Worm (Caenorhabditis elegans) whole organism, dauer: ENCODE results near the gene T11F8.12.
"Not testable (repeated sequence)": the region's sequence is repeated elsewhere in the genome, so short reads cannot be mapped to it uniquely, and the experiment has no call there.

Experiments used
- unc-62 ChIP-seq: sonication (generic microtip); optimal IDR thresholded peaks from 2 replicates; lab custom pipeline; 2017; ENCODE audit warnings: missing biosample characterization, missing genetic modification reagents, missing genetic modification characterization

Gene T11F8.12

DNA sequence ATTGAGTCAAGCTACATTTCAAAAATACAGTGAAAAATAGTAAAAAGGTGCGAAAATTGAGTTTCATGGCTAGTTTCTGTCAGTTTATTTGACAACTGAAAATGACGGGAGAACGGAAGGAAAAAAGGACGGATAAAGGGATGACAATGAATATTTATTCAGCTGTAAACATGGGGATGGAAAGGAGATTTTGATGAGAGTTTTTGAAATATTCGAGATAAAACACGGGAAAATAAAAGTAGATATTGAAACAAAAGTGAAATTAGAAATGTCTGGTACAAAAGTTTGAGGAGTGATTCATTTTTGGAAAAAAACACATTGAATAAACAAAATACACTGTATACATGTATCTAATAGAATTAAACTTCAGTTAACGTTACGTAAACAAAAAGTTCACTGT lies at the start of gene T11F8.12:
Gene T11F8.12 (minus strand): TSS at position 101 of the 400 bp plus-strand sequence.
- no peak for TF ChIP-seq unc-62 (GFP tag; lab: Kevin White, UChicago)

DNA sequence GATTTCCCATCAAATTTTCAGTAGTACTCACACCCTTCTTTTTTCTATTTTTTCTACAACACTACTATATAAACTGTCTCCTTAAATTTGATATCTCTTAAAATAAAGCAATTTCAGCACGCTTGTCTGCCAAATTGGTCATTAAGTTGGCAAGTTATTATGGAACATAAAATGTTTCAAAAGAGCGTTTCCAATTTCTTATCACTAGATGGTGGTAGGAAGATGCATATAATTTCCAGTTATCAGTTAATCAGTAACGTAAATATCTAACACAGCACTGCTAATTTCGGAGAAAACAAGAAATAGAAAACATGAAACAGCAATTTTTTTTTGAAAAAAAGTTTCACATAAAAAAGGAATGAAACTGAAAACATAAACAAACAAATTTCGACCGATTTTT lies 48.8 kb upstream of the T11F8.12 start:
- no peak for TF ChIP-seq unc-62 (GFP tag; lab: Kevin White, UChicago)

DNA sequence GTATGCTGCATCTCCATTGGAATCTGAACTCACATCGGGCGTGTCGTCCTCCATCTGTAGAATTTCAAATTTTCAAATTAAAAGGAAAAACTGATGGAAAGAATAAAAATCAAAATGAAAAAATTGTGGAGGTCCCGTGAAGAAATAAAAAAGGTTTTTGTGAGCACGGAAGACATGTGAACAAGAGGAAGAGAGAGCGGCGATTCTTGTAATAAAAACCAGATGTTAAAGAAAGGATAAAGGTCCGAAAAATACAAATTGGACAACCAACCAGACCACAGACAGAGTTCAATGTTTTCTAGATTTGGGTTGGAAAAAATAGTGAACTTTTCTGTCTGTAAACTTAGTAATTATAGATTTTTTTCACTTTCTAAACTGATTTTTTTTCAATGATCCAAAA lies 46.2 kb upstream of the T11F8.12 start, which contains the start of gene unc-5:
Gene unc-5 (minus strand): TSS at position 54 of the 400 bp plus-strand sequence.
- TF ChIP-seq unc-62 (GFP tag; lab: Kevin White, UChicago): no peak

DNA sequence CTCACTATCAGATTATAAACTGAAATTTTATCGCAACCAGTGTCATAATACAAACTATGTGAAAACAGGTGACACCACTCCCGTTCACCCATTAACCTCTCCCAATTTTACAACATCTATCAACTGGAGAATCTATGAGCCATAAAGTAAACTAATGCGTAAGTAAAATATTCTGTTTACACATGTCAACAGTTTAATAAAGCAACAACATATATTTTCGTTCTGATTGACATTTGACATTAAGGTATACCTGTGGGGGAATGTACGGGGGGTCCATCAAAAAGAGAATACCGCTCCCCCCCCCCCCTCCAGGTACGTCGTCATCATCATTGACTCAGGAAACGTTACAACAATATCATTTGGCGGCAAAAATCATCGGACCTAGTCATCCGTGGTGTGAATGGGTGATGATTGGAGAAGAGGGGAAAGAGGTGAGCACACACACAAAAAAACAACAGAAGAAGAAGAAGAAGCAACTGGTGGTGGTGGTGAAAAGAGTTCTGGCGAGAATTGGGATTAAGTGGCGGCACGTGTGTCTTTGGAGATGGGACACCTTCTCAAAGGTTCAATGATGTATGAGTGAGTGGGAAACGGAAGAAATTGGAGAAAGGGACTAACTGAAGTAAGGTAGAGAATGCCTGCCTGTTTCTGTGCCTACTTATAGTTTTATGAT lies 44.7 kb upstream of the T11F8.12 start:
- no peak for TF ChIP-seq unc-62 (GFP tag; lab: Kevin White, UChicago)

DNA sequence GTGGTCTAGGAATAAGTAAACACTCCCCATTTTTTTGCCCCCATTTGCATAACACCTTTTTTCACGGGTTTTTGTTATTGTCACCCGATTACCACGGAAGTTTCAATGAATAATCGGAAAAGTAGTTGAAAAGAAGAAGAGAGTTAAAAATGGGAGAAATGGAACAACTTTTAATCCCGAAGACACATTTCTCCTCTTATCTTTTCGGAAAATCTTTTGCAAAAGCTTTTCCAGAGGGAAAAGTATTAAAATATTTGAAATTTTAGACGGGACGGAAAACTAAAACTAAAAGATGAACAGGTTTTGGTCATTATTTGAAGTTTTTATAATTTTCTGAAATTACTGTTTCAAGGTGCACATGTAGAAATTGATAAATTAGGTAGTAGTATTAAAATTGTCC lies 36.9 kb upstream of the T11F8.12 start:
- TF ChIP-seq unc-62 (GFP tag; lab: Kevin White, UChicago): no peak

DNA sequence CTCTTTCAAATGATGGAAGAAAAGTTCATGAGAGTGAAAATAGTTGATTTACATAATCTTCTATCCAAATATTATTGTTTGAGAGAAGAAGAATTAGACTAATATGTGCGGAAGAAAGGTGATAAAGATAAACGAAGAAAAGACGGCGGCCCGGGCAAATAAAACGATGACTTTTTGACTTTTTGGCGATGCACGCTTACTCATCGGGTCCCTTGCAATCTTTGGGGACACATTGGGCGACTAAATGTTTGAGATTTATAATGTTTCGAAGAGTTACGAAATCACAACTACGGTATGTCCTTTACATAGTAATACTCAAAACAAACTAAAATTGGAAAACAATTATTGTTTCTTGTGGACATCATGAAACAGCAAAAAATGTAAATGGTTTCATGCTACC lies 32.7 kb upstream of the T11F8.12 start:
- TF ChIP-seq unc-62 (GFP tag; lab: Kevin White, UChicago): no peak

DNA sequence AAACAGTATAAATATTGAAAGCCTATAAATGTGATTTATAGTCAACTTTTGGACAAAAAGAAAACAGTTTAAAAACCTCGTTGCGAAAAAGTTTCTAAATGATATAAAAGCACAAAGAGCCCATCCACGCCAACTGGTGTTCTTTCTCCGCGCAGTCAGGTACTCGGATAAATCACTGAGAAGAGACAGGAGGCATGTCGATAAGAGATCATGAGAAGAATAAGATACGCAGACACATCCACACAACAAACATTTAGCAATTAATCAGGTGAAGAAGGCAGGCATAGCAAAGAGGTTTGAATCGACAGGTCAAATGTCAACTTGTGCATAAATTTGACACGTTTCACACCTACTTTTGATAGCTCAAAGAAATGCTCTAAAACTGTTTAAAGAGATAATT lies 25.6 kb upstream of the T11F8.12 start:
- TF ChIP-seq unc-62 (GFP tag; lab: Kevin White, UChicago): no peak

DNA sequence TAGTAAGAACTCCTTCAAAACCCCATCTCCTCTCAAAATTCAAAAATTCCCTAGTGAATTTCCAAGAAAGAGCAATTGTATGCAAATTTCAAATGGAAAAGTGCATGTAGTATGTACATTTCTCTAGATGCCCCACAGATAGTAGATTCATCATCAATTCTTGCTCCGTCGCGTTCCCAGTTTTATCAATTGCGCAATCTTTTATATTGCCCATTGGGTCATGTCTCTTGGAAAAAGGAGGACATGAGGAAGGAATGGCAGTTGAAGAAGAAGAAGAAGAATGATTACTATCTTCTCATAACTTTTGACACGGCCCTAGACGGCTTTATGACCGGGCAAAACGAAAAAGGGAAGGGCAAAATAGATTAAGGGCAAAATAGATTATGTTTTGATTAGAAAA lies 24.5 kb upstream of the T11F8.12 start:
- TF ChIP-seq unc-62 (GFP tag; lab: Kevin White, UChicago): no peak

DNA sequence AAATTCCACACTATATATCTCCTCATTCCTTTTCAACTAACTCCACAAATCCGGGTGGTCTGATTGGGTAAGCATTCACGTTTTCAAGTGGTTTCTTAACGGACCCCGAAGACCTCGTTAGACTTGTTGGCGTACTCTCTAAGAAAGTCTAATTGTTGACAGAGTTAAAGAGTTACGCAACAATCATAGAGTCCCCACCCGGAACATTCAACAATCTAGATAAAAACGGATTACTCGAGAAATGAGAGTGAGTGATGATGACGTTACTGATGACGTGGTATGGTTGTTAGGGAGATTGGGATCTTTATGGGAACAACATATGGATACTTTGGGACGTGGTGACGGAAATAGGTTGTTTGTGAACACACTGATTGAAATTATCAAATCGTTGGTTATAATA lies 20.5 kb upstream of the T11F8.12 start:
- no peak for TF ChIP-seq unc-62 (GFP tag; lab: Kevin White, UChicago)

DNA sequence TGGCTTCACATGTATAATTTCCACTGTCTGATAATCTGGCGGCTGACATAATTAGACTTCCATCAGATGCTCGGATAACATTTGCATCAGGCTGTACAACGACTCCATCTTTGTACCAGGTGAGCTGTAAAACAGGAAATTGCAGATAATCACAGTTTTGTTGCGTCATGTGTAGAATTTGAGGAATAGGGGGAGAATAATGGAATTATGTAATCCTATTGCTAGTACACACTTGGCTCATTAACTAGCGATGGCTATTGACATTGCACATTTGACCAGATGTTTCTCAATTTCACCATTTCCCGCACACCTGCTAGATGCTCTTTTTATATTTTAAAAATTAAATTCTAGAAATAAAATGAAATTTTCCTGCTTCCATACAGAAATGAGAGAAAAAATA lies 19.3 kb upstream of the T11F8.12 start:
- TF ChIP-seq unc-62 (GFP tag; lab: Kevin White, UChicago): no peak

DNA sequence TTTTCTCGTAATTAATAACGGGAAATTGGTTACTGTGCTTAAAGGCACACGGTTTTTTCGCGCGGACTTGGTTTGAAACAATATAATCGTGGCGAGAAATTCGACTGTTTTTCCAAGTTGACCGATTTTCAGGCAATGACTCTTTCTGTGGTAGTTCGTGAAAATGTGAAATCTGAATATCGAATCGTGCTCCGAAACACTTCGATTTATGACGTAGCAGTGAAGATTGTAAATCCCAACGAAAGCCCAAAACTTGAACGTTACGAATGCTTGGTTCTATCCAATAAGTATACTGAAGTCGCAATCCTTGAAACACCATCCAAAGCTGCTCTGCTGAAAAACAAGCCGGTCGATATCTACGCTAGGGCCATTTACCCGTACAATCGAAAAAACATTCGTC lies 12.0 kb upstream of the T11F8.12 start:
- no peak for TF ChIP-seq unc-62 (GFP tag; lab: Kevin White, UChicago)

DNA sequence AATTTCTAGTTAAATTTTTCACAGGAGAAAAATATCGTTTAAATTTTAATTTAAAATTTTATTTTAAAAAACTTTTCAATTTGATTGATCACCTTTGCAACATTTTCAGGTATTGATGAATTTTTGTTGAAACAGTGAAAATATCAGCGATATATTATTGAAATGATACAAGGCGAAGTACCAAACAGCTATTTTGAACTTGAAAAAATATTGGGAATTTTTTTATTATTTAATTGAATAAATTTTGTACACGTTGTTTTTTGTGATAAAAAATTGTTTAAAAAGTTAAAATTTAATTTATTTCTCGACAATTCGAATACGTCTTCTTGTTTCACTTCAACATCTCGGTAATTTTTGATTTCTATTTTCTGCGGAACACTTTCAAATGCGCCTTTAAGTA lies 11.6 kb upstream of the T11F8.12 start, which contains the start of gene B0273.1:
Gene B0273.1 (plus strand): TSS at position 301 of the 400 bp plus-strand sequence.
- TF ChIP-seq unc-62 (GFP tag; lab: Kevin White, UChicago): no peak

DNA sequence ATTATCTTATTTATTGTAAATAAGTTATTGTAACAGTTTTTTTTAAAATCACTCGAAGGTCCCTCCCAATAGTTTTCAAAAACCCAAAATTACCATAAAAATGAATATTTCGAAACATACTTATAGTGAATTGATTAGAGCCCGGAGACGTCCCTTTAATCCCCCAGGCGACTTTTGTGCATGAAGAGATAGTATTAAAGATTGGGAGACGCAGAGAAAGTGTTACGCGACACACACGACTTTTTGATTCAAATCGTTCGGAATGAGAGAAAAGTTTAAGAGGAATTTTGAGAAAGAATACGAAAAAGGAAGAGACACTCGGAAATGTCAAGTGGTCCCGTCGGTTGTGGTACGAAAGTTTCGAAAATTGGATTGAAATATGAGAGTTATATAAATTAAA lies 11.0 kb upstream of the T11F8.12 start:
- no peak for TF ChIP-seq unc-62 (GFP tag; lab: Kevin White, UChicago)

DNA sequence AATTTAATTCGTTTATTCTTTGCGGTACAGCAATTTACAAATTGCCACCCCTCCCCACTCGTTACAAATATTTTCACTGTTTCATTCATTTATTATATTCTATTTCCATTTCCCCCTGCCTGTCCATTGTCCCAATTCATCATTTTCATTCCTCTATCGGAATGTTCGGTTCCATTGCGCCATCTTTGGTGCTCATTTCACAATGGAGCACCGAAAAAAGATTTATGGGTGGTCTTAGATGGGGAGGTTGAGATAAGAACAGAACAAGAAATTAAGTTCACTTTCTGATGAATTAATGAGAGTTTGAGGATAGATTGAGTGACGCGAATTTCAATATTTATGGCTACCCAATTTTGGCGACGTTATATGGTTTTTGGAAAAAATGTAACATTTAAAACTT lies 10.1 kb upstream of the T11F8.12 start:
- TF ChIP-seq unc-62 (GFP tag; lab: Kevin White, UChicago): no peak

DNA sequence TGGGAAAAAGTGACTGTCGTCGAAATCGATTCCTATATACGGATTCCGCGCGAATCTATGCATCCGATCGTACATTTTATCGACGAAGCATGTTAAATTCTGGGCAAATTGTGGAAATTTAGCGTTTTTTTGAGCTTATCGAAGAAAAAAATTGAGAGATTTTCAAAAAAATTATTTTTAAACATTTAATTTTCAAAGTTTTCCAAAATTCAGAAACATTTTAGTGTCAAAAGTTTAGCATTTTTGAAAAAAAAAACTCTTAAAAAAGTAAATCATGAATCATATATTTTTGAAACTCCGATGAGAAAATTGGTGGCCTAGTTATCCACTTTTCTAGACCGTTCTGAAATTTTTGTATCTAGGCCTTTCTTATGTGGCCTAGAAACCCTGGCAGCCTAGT lies 8.9 kb upstream of the T11F8.12 start, which contains the start of gene B0273.115:
Gene B0273.115 (minus strand): TSS at position 101 of the 400 bp plus-strand sequence.
- TF ChIP-seq unc-62 (GFP tag; lab: Kevin White, UChicago): not testable (repeated sequence)

DNA sequence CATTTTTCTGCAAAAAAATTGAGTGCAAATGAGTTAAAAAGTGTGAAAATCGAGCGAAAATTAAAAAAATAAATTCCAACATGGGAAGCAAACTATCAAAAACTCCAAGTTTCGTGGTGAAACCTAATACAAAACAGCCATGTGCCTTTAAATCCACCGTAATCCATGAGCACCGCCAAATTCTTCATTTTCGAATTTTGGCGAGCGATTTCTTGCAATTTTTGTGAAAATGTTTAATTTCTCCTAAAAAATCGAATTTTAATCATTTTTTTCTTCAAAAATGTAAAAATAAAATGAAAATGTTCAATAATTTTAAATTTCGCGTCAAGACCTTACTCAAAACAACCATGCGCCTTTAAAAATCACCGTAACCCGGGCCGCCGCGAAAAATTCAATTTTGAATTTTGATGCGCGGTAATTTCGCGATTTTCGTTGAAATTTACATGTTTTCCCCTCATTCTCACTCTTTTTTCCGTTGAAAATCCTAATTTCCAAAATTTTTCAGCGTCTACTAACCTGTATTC lies 4.1 kb upstream of the T11F8.12 start, which contains the start of the genes snpc-3.1 and puf-7:
Gene snpc-3.1 (minus strand): TSS at position 51 of the 524 bp plus-strand sequence.
Gene puf-7 (plus strand): TSS at position 506 of the 524 bp plus-strand sequence.
- TF ChIP-seq unc-62 (GFP tag; lab: Kevin White, UChicago): not testable (repeated sequence)

DNA sequence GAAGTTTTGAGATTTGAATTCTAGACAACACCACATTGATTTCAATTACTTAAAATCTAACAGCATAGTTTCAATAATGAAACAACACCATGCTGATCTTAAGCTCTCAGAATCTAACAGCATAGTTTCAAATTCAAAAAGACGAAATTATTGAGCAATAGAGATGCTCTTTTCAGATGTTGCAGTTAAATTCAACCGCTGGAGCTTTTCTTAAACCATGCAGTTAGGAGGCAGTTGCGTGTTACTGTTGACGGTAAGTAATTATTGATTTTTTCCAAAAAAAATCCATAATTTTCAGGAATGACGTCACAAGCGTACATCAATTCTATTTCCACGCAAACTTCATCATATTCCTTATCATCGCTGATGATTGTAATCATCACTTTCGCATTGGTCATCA lies 592 bp upstream of the T11F8.12 start, which contains the start of gene T11F8.5:
Gene T11F8.5 (plus strand): TSS at position 301 of the 400 bp plus-strand sequence.
- no peak for TF ChIP-seq unc-62 (GFP tag; lab: Kevin White, UChicago)
